ENCODE assay signal across 2 worm cellular contexts in the genomic region with DNA sequence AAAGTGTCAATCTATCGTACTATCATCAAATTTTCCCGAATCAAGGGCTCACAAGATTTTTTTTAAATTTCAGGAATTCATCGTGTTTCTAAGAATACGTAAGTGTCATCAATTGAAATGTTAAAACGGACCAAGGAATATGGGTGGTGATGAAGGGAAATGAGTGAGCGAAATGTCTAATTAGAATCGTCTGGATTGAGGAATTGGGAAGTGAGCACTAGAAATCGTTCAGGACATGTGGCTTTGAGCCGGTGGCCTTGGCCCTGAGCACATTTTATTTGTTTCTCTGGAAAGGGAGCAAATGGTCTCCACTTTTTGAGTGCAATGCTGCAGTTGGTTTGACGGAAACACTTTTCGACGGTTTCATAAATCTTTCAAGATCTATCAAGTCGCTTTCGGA.
TF ChIP-seq lines count a peak whose summit lies in the region.

No protein-coding gene starts in this region.

TF ChIP-seq in whole organism, L1 larva, 84 proteins besides CTCF, POLR2A, EP300 and RAD21:
- TF ChIP-seq irx-1 (tag; optimal IDR thresholded peaks at IDR 0.05; lab: Kevin White, UChicago) (no peak), nhr-237 (tag; optimal IDR thresholded peaks at IDR 0.05; lab: Kevin White, UChicago) (no peak), fkh-4 (tag; optimal IDR thresholded peaks at IDR 0.05; lab: Kevin White, UChicago; ENCODE audit: borderline replicate concordance) (peak; percentile 53), dsc-1 (tag; optimal IDR thresholded peaks at IDR 0.05; lab: Kevin White, UChicago) (peak; percentile 98)

TF ChIP-seq in whole organism, late embryonic, 69 proteins besides CTCF, POLR2A, EP300 and RAD21:
- TF ChIP-seq ceh-19 (GFP tag; optimal IDR thresholded peaks at IDR 0.05; lab: Kevin White, UChicago), result no peak
- TF ChIP-seq hlh-8 (tag; optimal IDR thresholded peaks at IDR 0.05; lab: Kevin White, UChicago), result peak; percentile 11
